Fruit fly (Drosophila melanogaster): ENCODE measurements around the gene CG14391.
A peak's percentile ranks its signal among the peaks of the same experiment; 100 is the strongest.

dm6 chr3R:12722392-12722914 is 27.8 kb upstream of the CG14391 start, which contains the start of gene Men:
- TF ChIP-seq toy (GFP tag; IDR thresholded peaks at IDR 0.05): no peak
- TF ChIP-seq peb (GFP tag; IDR thresholded peaks at IDR 0.05): no peak
- no peak for TF ChIP-seq pan (optimal IDR thresholded peaks at IDR 0.05)
- TF ChIP-seq pan (GFP tag; optimal IDR thresholded peaks at IDR 0.05 in 1 of 2, IDR thresholded peaks at IDR 0.05 in 1 of 2): peak in 1 of 2 experiments; percentile 64
- TF ChIP-seq Abd-B (GFP tag; optimal IDR thresholded peaks at IDR 0.05): peak; percentile 17
- TF ChIP-seq inv (GFP tag; IDR thresholded peaks at IDR 0.05; ENCODE audit: partially characterized antibody): no peak
- TF ChIP-seq CG4360 (GFP tag; IDR thresholded peaks at IDR 0.05): peak; percentile 13; the same call in 1 of the 2 replicates
- no peak for TF ChIP-seq CG3995 (GFP tag; optimal IDR thresholded peaks at IDR 0.05)
- TF ChIP-seq Lpt (GFP tag; optimal IDR thresholded peaks at IDR 0.05): no peak
- peak; percentile 61 for TF ChIP-seq CG18599 (GFP tag; optimal IDR thresholded peaks at IDR 0.05)
- no peak for TF ChIP-seq cas (GFP tag; IDR thresholded peaks at IDR 0.05)
- peak; percentile 81 for TF ChIP-seq CG31441 (GFP tag; IDR thresholded peaks at IDR 0.05)
